Worm (Caenorhabditis elegans) whole organism, L3 larva: Measurements from ENCODE around the gene K09C6.9.

Experiments
- R02D3.7 ChIP-seq: fragments of 150-350 bp; optimal IDR thresholded peaks from 2 replicates; lab custom pipeline; 2014; ENCODE audit warnings: missing biosample characterization, missing genetic modification characterization
- ZK546.5 ChIP-seq: sonication (generic microtip); optimal IDR thresholded peaks from 2 replicates; lab custom pipeline; 2017; ENCODE audit warnings: missing biosample characterization, missing genetic modification characterization
- ama-1 ChIP-seq: fragments of 150-350 bp; optimal IDR thresholded peaks from 2 replicates; lab custom pipeline; 2018
- ceh-16 ChIP-seq: sonication (generic microtip); optimal IDR thresholded peaks from 2 replicates; lab custom pipeline; 2017; ENCODE audit warnings: missing biosample characterization, missing genetic modification characterization
- ceh-28 ChIP-seq: fragments of 150-350 bp; optimal IDR thresholded peaks from 2 replicates; lab custom pipeline; 2014; ENCODE audit warnings: missing biosample characterization, missing genetic modification reagents, missing genetic modification characterization
- ceh-82 ChIP-seq: fragments of 150-350 bp; optimal IDR thresholded peaks from 2 replicates; lab custom pipeline; 2014; ENCODE audit warnings: missing biosample characterization, missing genetic modification characterization
- daf-12 ChIP-seq: fragments of 150-350 bp; optimal IDR thresholded peaks from 2 replicates; lab custom pipeline; 2014; ENCODE audit warnings: missing biosample characterization, missing genetic modification reagents, missing genetic modification characterization
- egl-5 ChIP-seq: fragments of 150-350 bp; optimal IDR thresholded peaks from 2 replicates; lab custom pipeline; 2017; ENCODE audit warnings: missing biosample characterization, missing genetic modification reagents, missing genetic modification characterization, inconsistent platforms
- elt-1 ChIP-seq: fragments of 150-350 bp; optimal IDR thresholded peaks from 2 replicates; lab custom pipeline; 2014; ENCODE audit warnings: missing biosample characterization, missing genetic modification characterization
- elt-2 ChIP-seq: sonication (generic microtip); optimal IDR thresholded peaks from 2 replicates; lab custom pipeline; 2016; ENCODE audit warnings: missing genetic modification reagents, mild to moderate bottlenecking, missing genetic modification characterization, missing compliant biosample characterization
- elt-3 ChIP-seq, 3 experiments: fragments of 150-350 bp in 1 of 3; sonication (generic microtip) in 2 of 3; optimal IDR thresholded peaks; 2 replicates in 2 of 3; 4 replicates in 1 of 3; lab custom pipeline; 2014 to 2017; ENCODE audit warnings: missing biosample characterization in 3 of 3, missing genetic modification characterization in 3 of 3
- eor-1 ChIP-seq, 2 experiments: fragments of 150-350 bp; optimal IDR thresholded peaks; 2 replicates each; lab custom pipeline; 2014 to 2018; ENCODE audit warnings: missing biosample characterization in 2 of 2, missing genetic modification characterization in 2 of 2
- fkh-10 ChIP-seq: sonication (generic microtip); optimal IDR thresholded peaks from 2 replicates; lab custom pipeline; 2017; ENCODE audit warnings: missing biosample characterization, missing genetic modification reagents, missing genetic modification characterization
- fkh-2 ChIP-seq: fragments of 150-350 bp; optimal IDR thresholded peaks from 2 replicates; lab custom pipeline; 2014; ENCODE audit warnings: missing biosample characterization, missing genetic modification reagents, missing genetic modification characterization
- fos-1 ChIP-seq: fragments of 150-350 bp; optimal IDR thresholded peaks from 2 replicates; lab custom pipeline; 2014; ENCODE audit warnings: missing biosample characterization, missing genetic modification characterization
- hmg-11 ChIP-seq: sonication (generic microtip); optimal IDR thresholded peaks from 2 replicates; lab custom pipeline; 2016; ENCODE audit warnings: missing genetic modification characterization, missing compliant biosample characterization
- jun-1 ChIP-seq: fragments of 150-350 bp; optimal IDR thresholded peaks from 2 replicates; lab custom pipeline; 2014; ENCODE audit warnings: missing biosample characterization, missing genetic modification reagents, missing genetic modification characterization
- lin-15B ChIP-seq: fragments of 150-350 bp; optimal IDR thresholded peaks from 2 replicates; lab custom pipeline; 2014; ENCODE audit warnings: missing biosample characterization, missing genetic modification characterization
- lin-39 ChIP-seq: fragments of 150-350 bp; optimal IDR thresholded peaks from 2 replicates; lab custom pipeline; 2018; ENCODE audit warnings: missing biosample characterization, missing genetic modification reagents, missing genetic modification characterization
- lsy-12 ChIP-seq: sonication (generic microtip); optimal IDR thresholded peaks from 2 replicates; lab custom pipeline; 2016; ENCODE audit warnings: mild to moderate bottlenecking, missing genetic modification characterization, missing compliant biosample characterization
- mdl-1 ChIP-seq: fragments of 150-350 bp; optimal IDR thresholded peaks from 2 replicates; lab custom pipeline; 2014; ENCODE audit warnings: missing biosample characterization, missing genetic modification characterization
- mml-1 ChIP-seq: fragments of 150-350 bp; sonication (generic microtip); optimal IDR thresholded peaks from 3 replicates; lab custom pipeline; 2014; ENCODE audit warnings: missing biosample characterization, missing genetic modification characterization
- nfya-1 ChIP-seq: sonication (generic microtip); optimal IDR thresholded peaks from 2 replicates; lab custom pipeline; 2017; ENCODE audit warnings: missing genetic modification characterization, mild to moderate bottlenecking, missing compliant biosample characterization, antibody characterized with exemption, moderate library complexity; ENCODE audit not compliant: insufficient read depth
- nhr-11 ChIP-seq: fragments of 150-350 bp; optimal IDR thresholded peaks from 2 replicates; lab custom pipeline; 2014; ENCODE audit warnings: missing biosample characterization, missing genetic modification characterization
- nhr-25 ChIP-seq: sonication (generic microtip); optimal IDR thresholded peaks from 2 replicates; lab custom pipeline; 2017; ENCODE audit warnings: missing biosample characterization, missing genetic modification characterization
- nhr-28 ChIP-seq: fragments of 150-350 bp; optimal IDR thresholded peaks from 2 replicates; lab custom pipeline; 2014; ENCODE audit warnings: missing biosample characterization, missing genetic modification characterization
- nhr-43 ChIP-seq: sonication (generic microtip); optimal IDR thresholded peaks from 2 replicates; lab custom pipeline; 2016; ENCODE audit warnings: mild to moderate bottlenecking, missing genetic modification characterization, missing compliant biosample characterization; ENCODE audit not compliant: poor library complexity, severe bottlenecking
- nhr-67 ChIP-seq: fragments of 150-350 bp; optimal IDR thresholded peaks from 2 replicates; lab custom pipeline; 2014; ENCODE audit warnings: missing biosample characterization, missing genetic modification characterization
- pha-4 ChIP-seq: fragments of 150-350 bp; optimal IDR thresholded peaks from 2 replicates; lab custom pipeline; 2014; ENCODE audit warnings: missing biosample characterization, missing genetic modification reagents, missing genetic modification characterization
- pqm-1 ChIP-seq: fragments of 150-350 bp; optimal IDR thresholded peaks from 2 replicates; lab custom pipeline; 2017; ENCODE audit warnings: missing biosample characterization, missing genetic modification characterization, inconsistent platforms
- skn-1 ChIP-seq: fragments of 150-350 bp; optimal IDR thresholded peaks from 2 replicates; lab custom pipeline; 2014; ENCODE audit warnings: missing biosample characterization, missing genetic modification characterization
- snpc-4 ChIP-seq: fragments of 150-350 bp; optimal IDR thresholded peaks from 2 replicates; lab custom pipeline; 2014; ENCODE audit warnings: missing biosample characterization, missing genetic modification characterization
- tbx-2 ChIP-seq: sonication (generic microtip); optimal IDR thresholded peaks from 2 replicates; lab custom pipeline; 2016; ENCODE audit warnings: mild to moderate bottlenecking, missing genetic modification characterization, missing compliant biosample characterization
- unc-39 ChIP-seq: sonication (generic microtip); optimal IDR thresholded peaks from 4 replicates; lab custom pipeline; 2017; ENCODE audit warnings: missing biosample characterization, missing genetic modification characterization
- unc-62 ChIP-seq: fragments of 150-350 bp; sonication (generic microtip); optimal IDR thresholded peaks from 4 replicates; lab custom pipeline; 2014; ENCODE audit warnings: missing biosample characterization, missing genetic modification reagents, missing genetic modification characterization
- zag-1 ChIP-seq: fragments of 150-350 bp; optimal IDR thresholded peaks from 2 replicates; lab custom pipeline; 2014; ENCODE audit warnings: missing biosample characterization, missing genetic modification characterization
- ztf-11 ChIP-seq: fragments of 150-350 bp; optimal IDR thresholded peaks from 2 replicates; lab custom pipeline; 2014; ENCODE audit warnings: missing biosample characterization, missing genetic modification characterization

Gene K09C6.9

DNA sequence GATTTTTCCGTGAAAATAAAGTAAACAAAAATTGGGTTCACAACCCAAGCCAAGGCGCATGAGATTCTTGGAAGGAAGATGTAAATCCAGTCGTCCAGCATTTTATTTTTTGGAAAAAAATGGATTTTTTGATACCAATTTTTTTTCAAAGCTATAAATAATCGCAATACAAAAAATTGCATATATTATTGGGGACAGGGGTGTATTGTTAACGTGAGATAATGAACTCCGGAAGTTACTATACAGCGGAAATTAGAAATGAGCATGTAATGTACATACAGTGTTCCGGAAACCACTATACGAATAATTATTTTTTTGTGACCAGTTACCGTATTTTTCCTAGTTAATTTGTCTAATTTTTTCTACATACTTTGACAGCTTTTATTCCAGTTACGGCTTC, 29.5 kb upstream of the K09C6.9 start, which contains the start of gene srj-38:
Gene srj-38, minus strand, starts transcription at position 101 of the 400 bp plus-strand sequence.
- TF ChIP-seq ztf-11 (tag; lab: Kevin White, UChicago) = no peak
- no peak for TF ChIP-seq lsy-12 (tag; lab: Kevin White, UChicago)
- no peak for TF ChIP-seq fos-1 (tag; lab: Kevin White, UChicago)
- no peak for TF ChIP-seq R02D3.7 (tag; lab: Kevin White, UChicago)
- no peak for TF ChIP-seq nhr-43 (tag; lab: Kevin White, UChicago)
- TF ChIP-seq mml-1 (tag; lab: Kevin White, UChicago) = no peak
- no peak for TF ChIP-seq unc-39 (tag; lab: Kevin White, UChicago)
- no peak for TF ChIP-seq elt-1 (tag; lab: Kevin White, UChicago)
- no peak for TF ChIP-seq elt-3 (tag; optimal IDR thresholded peaks at IDR 0.05; lab: Kevin White, UChicago)
- TF ChIP-seq jun-1 (tag; lab: Kevin White, UChicago) = no peak
- no peak for TF ChIP-seq elt-2 (tag; lab: Kevin White, UChicago)
- no peak for TF ChIP-seq fkh-10
- no peak for TF ChIP-seq nhr-25 (tag; lab: Kevin White, UChicago)
- no peak for TF ChIP-seq skn-1 (tag; lab: Kevin White, UChicago)
- no peak for TF ChIP-seq nhr-28
- TF ChIP-seq ceh-16 (tag; lab: Kevin White, UChicago) = no peak
- no peak for TF ChIP-seq pha-4
- no peak for TF ChIP-seq nhr-67 (tag; lab: Kevin White, UChicago)

DNA sequence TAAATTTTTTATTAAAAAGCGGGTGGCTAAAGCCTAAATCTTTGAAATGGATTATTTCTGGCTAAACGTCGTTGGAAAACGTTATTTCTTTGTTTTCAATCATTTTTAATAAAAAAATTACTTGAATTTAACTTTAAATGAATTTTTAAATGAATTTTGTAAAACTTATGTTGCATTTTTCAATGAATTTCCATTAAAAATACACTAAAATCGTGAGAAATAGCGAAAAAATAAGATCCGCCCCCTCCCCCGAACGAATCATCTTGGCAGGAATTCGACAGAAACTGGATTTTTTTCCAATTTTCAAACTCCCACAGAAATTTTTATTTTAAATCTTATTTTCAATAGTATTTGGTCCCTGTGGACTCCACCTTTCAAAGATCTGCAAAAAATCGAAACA, 24.3 kb upstream of the K09C6.9 start, which contains the start of gene srg-53:
Gene srg-53, plus strand, starts transcription at position 301 of the 400 bp plus-strand sequence.
- TF ChIP-seq unc-62 (GFP tag; lab: Kevin White, UChicago) (no peak), tbx-2 (tag; lab: Kevin White, UChicago) (no peak), nhr-25 (tag; lab: Kevin White, UChicago) (no peak)

DNA sequence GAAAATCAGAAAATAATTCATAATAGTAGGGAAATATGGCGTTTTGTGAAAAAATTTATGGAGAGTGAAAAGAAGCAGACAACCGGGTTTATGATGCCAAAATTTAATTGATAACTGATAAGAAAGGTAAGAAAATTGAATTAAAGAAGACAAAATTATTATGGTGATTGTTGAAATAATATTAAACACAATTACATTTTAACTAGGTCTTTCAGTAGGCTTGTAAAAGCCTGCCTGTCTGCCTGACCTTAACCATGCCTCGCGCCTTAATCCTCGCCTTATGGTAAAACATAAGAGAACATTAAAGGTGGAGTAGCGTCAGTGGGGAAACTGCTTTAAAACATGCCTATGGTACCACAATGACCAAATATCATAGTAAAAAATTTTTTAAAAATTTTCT, 23.7 kb upstream of the K09C6.9 start, which contains the start of gene T02B11.8:
Gene T02B11.8, minus strand, starts transcription at position 101 of the 400 bp plus-strand sequence.
- TF ChIP-seq mml-1 (tag; lab: Kevin White, UChicago) (no peak), eor-1 (tag; optimal IDR thresholded peaks at IDR 0.05; lab: Kevin White, UChicago) (no peak), ceh-82 (tag; lab: Kevin White, UChicago) (no peak), ceh-28 (no peak), fkh-2 (tag; lab: Kevin White, UChicago) (no peak), daf-12 (tag; lab: Kevin White, UChicago) (no peak), hmg-11 (tag; lab: Kevin White, UChicago) (no peak), unc-62 (GFP tag; lab: Kevin White, UChicago) (no peak), elt-2 (tag; lab: Kevin White, UChicago) (peak; percentile 45)
- TF ChIP-seq, all 47 proteins: peak for 1

DNA sequence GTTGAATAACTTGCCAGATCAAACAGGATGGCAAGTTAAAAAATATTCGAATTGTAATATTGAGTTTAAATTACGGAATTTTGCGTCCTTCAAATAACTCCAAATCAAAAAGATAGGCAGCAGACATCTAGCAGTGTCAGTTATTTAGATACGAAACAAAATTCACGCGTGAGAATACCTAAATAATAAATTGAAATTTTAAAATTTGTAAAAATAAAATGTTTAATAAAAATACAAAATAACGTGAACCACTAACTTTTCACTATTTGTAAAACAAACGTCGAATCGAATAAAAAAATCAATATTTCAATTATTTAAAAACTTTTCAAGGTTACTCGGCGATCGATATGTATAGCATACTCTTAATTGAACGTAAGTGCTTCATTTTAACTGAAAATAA, 21.1 kb upstream of the K09C6.9 start, which contains the start of gene T02B11.9:
Gene T02B11.9, plus strand, starts transcription at position 301 of the 400 bp plus-strand sequence.
- TF ChIP-seq mdl-1 (no peak), hmg-11 (tag; lab: Kevin White, UChicago) (no peak), snpc-4 (tag; lab: Kevin White, UChicago) (no peak), unc-39 (tag; lab: Kevin White, UChicago) (no peak), nhr-25 (tag; lab: Kevin White, UChicago) (no peak), zag-1 (tag; lab: Kevin White, UChicago) (no peak), eor-1 (tag; optimal IDR thresholded peaks at IDR 0.05; lab: Kevin White, UChicago) (no peak), nhr-28 (no peak), ceh-28 (no peak), skn-1 (tag; lab: Kevin White, UChicago) (no peak), elt-2 (tag; lab: Kevin White, UChicago) (no peak), lin-15B (no peak)

ce11 chrV:871029-871428, 16.2 kb upstream of the K09C6.9 start, which contains the start of gene T02B11.4:
Gene T02B11.4 (minus strand): TSS chrV:871129.
- TF ChIP-seq eor-1 (tag; optimal IDR thresholded peaks at IDR 0.05; lab: Kevin White, UChicago) = no peak
- TF ChIP-seq ZK546.5 (tag; lab: Kevin White, UChicago) = no peak

ce11 chrV:866729-867128, 11.9 kb upstream of the K09C6.9 start, which contains the start of gene T02B11.3:
Gene T02B11.3 (minus strand): TSS chrV:866829.
- TF ChIP-seq egl-5 (tag; lab: Kevin White, UChicago) = no peak
- no peak for TF ChIP-seq eor-1 (tag; optimal IDR thresholded peaks at IDR 0.05; lab: Kevin White, UChicago)
- TF ChIP-seq nhr-11 (tag; lab: Kevin White, UChicago) = no peak
- no peak for TF ChIP-seq ztf-11 (tag; lab: Kevin White, UChicago)
- TF ChIP-seq elt-2 (tag; lab: Kevin White, UChicago) = no peak
- TF ChIP-seq ceh-16 (tag; lab: Kevin White, UChicago) = no peak
- no peak for TF ChIP-seq R02D3.7 (tag; lab: Kevin White, UChicago)
- no peak for TF ChIP-seq lsy-12 (tag; lab: Kevin White, UChicago)
- no peak for TF ChIP-seq ceh-82 (tag; lab: Kevin White, UChicago)
- no peak for TF ChIP-seq pqm-1 (tag; lab: Kevin White, UChicago)
- no peak for TF ChIP-seq nhr-43 (tag; lab: Kevin White, UChicago)
- TF ChIP-seq snpc-4 (tag; lab: Kevin White, UChicago) = no peak
- TF ChIP-seq lin-39 (tag; lab: Kevin White, UChicago) = no peak
- TF ChIP-seq jun-1 (tag; lab: Kevin White, UChicago) = no peak
- TF ChIP-seq ama-1 = no peak
- TF ChIP-seq nfya-1 = no peak
- no peak for TF ChIP-seq unc-62 (GFP tag; lab: Kevin White, UChicago)
